Worm (Caenorhabditis elegans): Measurements from ENCODE around the gene moma-1.

Gene moma-1

ce11 chrIII:852296-852695 lies at the start of gene moma-1:
TSS of gene moma-1 (minus strand) at chrIII:852396.
- TF ChIP-seq ztf-23 (GFP tag; IDR thresholded peaks at IDR 0.05) (no peak), T22C8.4 (GFP tag; IDR thresholded peaks at IDR 0.05) (no peak)

- TF ChIP-seq T22C8.4 (GFP tag; IDR thresholded peaks at IDR 0.05), result no peak
- no peak for TF ChIP-seq klf-2 (GFP tag; conservative IDR thresholded peaks at IDR 0.05)
- no peak for TF ChIP-seq tab-1 (GFP tag; IDR thresholded peaks at IDR 0.05)
- no peak for TF ChIP-seq flt-1 (GFP tag; IDR thresholded peaks at IDR 0.05)
- no peak for TF ChIP-seq ztf-29 (GFP tag; IDR thresholded peaks at IDR 0.05)
- TF ChIP-seq cog-1 (tag; optimal IDR thresholded peaks at IDR 0.05), result no peak
- no peak for TF ChIP-seq med-1 (GFP tag; optimal IDR thresholded peaks at IDR 0.05; ENCODE audit: insufficient read depth)
- TF ChIP-seq ref-1 (GFP tag; conservative IDR thresholded peaks at IDR 0.05), result no peak
Measured at ce11 chrIII:901600-902250, 49.5 kb upstream of the moma-1 start.

- no peak for TF ChIP-seq flt-1 (GFP tag; IDR thresholded peaks at IDR 0.05)
- TF ChIP-seq T22C8.4 (GFP tag; IDR thresholded peaks at IDR 0.05), result no peak
- no peak for TF ChIP-seq ref-1 (GFP tag; conservative IDR thresholded peaks at IDR 0.05)
- TF ChIP-seq med-1 (GFP tag; optimal IDR thresholded peaks at IDR 0.05; ENCODE audit: insufficient read depth), result no peak
- TF ChIP-seq ztf-29 (GFP tag; IDR thresholded peaks at IDR 0.05), result no peak
- no peak for TF ChIP-seq klf-2 (GFP tag; conservative IDR thresholded peaks at IDR 0.05)
- no peak for TF ChIP-seq cog-1 (tag; optimal IDR thresholded peaks at IDR 0.05)
- TF ChIP-seq tab-1 (GFP tag; IDR thresholded peaks at IDR 0.05), result no peak
- no peak for TF ChIP-seq ztf-23 (GFP tag; IDR thresholded peaks at IDR 0.05)
Measured at ce11 chrIII:901148-901547, 49.0 kb upstream of the moma-1 start, which contains the start of gene sucl-2. TSS of gene sucl-2 (minus strand) at chrIII:901412.

- TF ChIP-seq ztf-23 (GFP tag; IDR thresholded peaks at IDR 0.05) (no peak), med-1 (GFP tag; optimal IDR thresholded peaks at IDR 0.05; ENCODE audit: insufficient read depth) (no peak), cog-1 (tag; optimal IDR thresholded peaks at IDR 0.05) (no peak), tab-1 (GFP tag; IDR thresholded peaks at IDR 0.05) (no peak), T22C8.4 (GFP tag; IDR thresholded peaks at IDR 0.05) (no peak), flt-1 (GFP tag; IDR thresholded peaks at IDR 0.05) (no peak), ref-1 (GFP tag; conservative IDR thresholded peaks at IDR 0.05) (no peak), klf-2 (GFP tag; conservative IDR thresholded peaks at IDR 0.05) (no peak)
Measured at ce11 chrIII:900134-900533, 47.9 kb upstream of the moma-1 start.

- no peak for TF ChIP-seq ref-1 (GFP tag; conservative IDR thresholded peaks at IDR 0.05)
- TF ChIP-seq ztf-29 (GFP tag; IDR thresholded peaks at IDR 0.05), result no peak
- no peak for TF ChIP-seq T22C8.4 (GFP tag; IDR thresholded peaks at IDR 0.05)
- TF ChIP-seq med-1 (GFP tag; optimal IDR thresholded peaks at IDR 0.05; ENCODE audit: insufficient read depth), result no peak
- TF ChIP-seq cog-1 (tag; optimal IDR thresholded peaks at IDR 0.05), result no peak
- no peak for TF ChIP-seq ztf-23 (GFP tag; IDR thresholded peaks at IDR 0.05)
- no peak for TF ChIP-seq flt-1 (GFP tag; IDR thresholded peaks at IDR 0.05)
- TF ChIP-seq tab-1 (GFP tag; IDR thresholded peaks at IDR 0.05), result no peak
- no peak for TF ChIP-seq klf-2 (GFP tag; conservative IDR thresholded peaks at IDR 0.05)
Measured at ce11 chrIII:896904-897303, 44.7 kb upstream of the moma-1 start.

- TF ChIP-seq ref-1 (GFP tag; conservative IDR thresholded peaks at IDR 0.05) (no peak), ztf-29 (GFP tag; IDR thresholded peaks at IDR 0.05) (no peak), tab-1 (GFP tag; IDR thresholded peaks at IDR 0.05) (no peak), ztf-23 (GFP tag; IDR thresholded peaks at IDR 0.05) (no peak), cog-1 (tag; optimal IDR thresholded peaks at IDR 0.05) (no peak), med-1 (GFP tag; optimal IDR thresholded peaks at IDR 0.05; ENCODE audit: insufficient read depth) (no peak), flt-1 (GFP tag; IDR thresholded peaks at IDR 0.05) (no peak), klf-2 (GFP tag; conservative IDR thresholded peaks at IDR 0.05) (no peak), T22C8.4 (GFP tag; IDR thresholded peaks at IDR 0.05) (no peak)
Measured at ce11 chrIII:895525-895924, 43.3 kb upstream of the moma-1 start, which contains the start of the genes ztf-18 and F23H11.2. TSS of gene ztf-18 (minus strand) at chrIII:895712. TSS of gene F23H11.2 (plus strand) at chrIII:895747.

ce11 chrIII:891014-891413 lies 38.8 kb upstream of the moma-1 start, which contains the start of gene T24C4.10:
TSS of gene T24C4.10 (minus strand) at chrIII:891243.
- TF ChIP-seq tab-1 (GFP tag; IDR thresholded peaks at IDR 0.05) (no peak), cog-1 (tag; optimal IDR thresholded peaks at IDR 0.05) (no peak), ztf-29 (GFP tag; IDR thresholded peaks at IDR 0.05) (no peak), ztf-23 (GFP tag; IDR thresholded peaks at IDR 0.05) (no peak), ref-1 (GFP tag; conservative IDR thresholded peaks at IDR 0.05) (no peak), flt-1 (GFP tag; IDR thresholded peaks at IDR 0.05) (no peak), med-1 (GFP tag; optimal IDR thresholded peaks at IDR 0.05; ENCODE audit: insufficient read depth) (no peak), T22C8.4 (GFP tag; IDR thresholded peaks at IDR 0.05) (no peak), klf-2 (GFP tag; conservative IDR thresholded peaks at IDR 0.05) (no peak)

ce11 chrIII:888983-889549 lies 36.9 kb upstream of the moma-1 start:
- TF ChIP-seq ztf-23 (GFP tag; IDR thresholded peaks at IDR 0.05) (no peak), tab-1 (GFP tag; IDR thresholded peaks at IDR 0.05) (no peak), flt-1 (GFP tag; IDR thresholded peaks at IDR 0.05) (no peak), ref-1 (GFP tag; conservative IDR thresholded peaks at IDR 0.05) (no peak), T22C8.4 (GFP tag; IDR thresholded peaks at IDR 0.05) (no peak), cog-1 (tag; optimal IDR thresholded peaks at IDR 0.05) (no peak), ztf-29 (GFP tag; IDR thresholded peaks at IDR 0.05) (no peak), klf-2 (GFP tag; conservative IDR thresholded peaks at IDR 0.05) (no peak), med-1 (GFP tag; optimal IDR thresholded peaks at IDR 0.05; ENCODE audit: insufficient read depth) (no peak)

ce11 chrIII:887874-888299 lies 35.7 kb upstream of the moma-1 start:
- TF ChIP-seq flt-1 (GFP tag; IDR thresholded peaks at IDR 0.05) (0 out of 2 replicates have a peak, but pooled peaks have one; percentile 34), tab-1 (GFP tag; IDR thresholded peaks at IDR 0.05) (no peak), T22C8.4 (GFP tag; IDR thresholded peaks at IDR 0.05) (peak; percentile 90), ztf-23 (GFP tag; IDR thresholded peaks at IDR 0.05) (no peak), med-1 (GFP tag; optimal IDR thresholded peaks at IDR 0.05; ENCODE audit: insufficient read depth) (no peak), klf-2 (GFP tag; conservative IDR thresholded peaks at IDR 0.05) (no peak), ztf-29 (GFP tag; IDR thresholded peaks at IDR 0.05) (no peak), ref-1 (GFP tag; conservative IDR thresholded peaks at IDR 0.05) (no peak), cog-1 (tag; optimal IDR thresholded peaks at IDR 0.05) (peak; percentile 75)

Measured in whole organism, midembryonic.